Fruit fly (Drosophila melanogaster) whole organism, embryonic: Measurements from ENCODE around the gene UK114.

ENCODE experiments used
- Bdp1 ChIP-seq: fragments of 200-800 bp; sonication (Bioruptor generic); optimal IDR thresholded peaks from 3 replicates; lab custom pipeline; 2016; ENCODE audit warnings: missing biosample characterization, missing genetic modification characterization
- CG10267 ChIP-seq: fragments of 200-800 bp; sonication (Bioruptor generic); optimal IDR thresholded peaks from 2 replicates; lab custom pipeline; 2018; ENCODE audit warnings: missing biosample characterization, mild to moderate bottlenecking, missing genetic modification characterization, moderate library complexity
- CG10654 ChIP-seq: fragments of 200-800 bp; sonication (Bioruptor generic); optimal IDR thresholded peaks from 2 replicates; lab custom pipeline; 2016; ENCODE audit warnings: missing biosample characterization, missing genetic modification characterization
- CG10979 ChIP-seq: fragments of 200-800 bp; sonication (Bioruptor generic); optimal IDR thresholded peaks from 2 replicates; lab custom pipeline; 2018; ENCODE audit warnings: missing biosample characterization, mild to moderate bottlenecking, missing genetic modification characterization, moderate library complexity
- CG11560 ChIP-seq: fragments of 200-800 bp; sonication (Bioruptor generic); IDR thresholded peaks from 3 replicates; pipeline ENCODE4 v1.3.6; 2022; ENCODE audit warnings: missing biosample characterization, missing genetic modification characterization
- CG13424 ChIP-seq: fragments of 200-800 bp; sonication (Bioruptor generic); optimal IDR thresholded peaks from 2 replicates; lab custom pipeline; 2019; ENCODE audit warnings: missing biosample characterization, mild to moderate bottlenecking, missing genetic modification characterization, moderate library complexity
- CG14710 ChIP-seq: fragments of 200-800 bp; sonication (Bioruptor generic); optimal IDR thresholded peaks from 3 replicates; lab custom pipeline; 2019; ENCODE audit warnings: missing biosample characterization, mild to moderate bottlenecking, missing genetic modification characterization, moderate library complexity
- CG15696 ChIP-seq: fragments of 200-800 bp; sonication (Bioruptor generic); optimal IDR thresholded peaks from 2 replicates; lab custom pipeline; 2019; ENCODE audit warnings: missing biosample characterization, mild to moderate bottlenecking, missing genetic modification characterization, moderate library complexity
- CG17361 ChIP-seq: fragments of 200-800 bp; sonication (Bioruptor generic); IDR thresholded peaks from 3 replicates; pipeline ENCODE4 v1.3.6; 2022; ENCODE audit warnings: missing biosample characterization, missing genetic modification characterization
- CG17802 ChIP-seq: fragments of 200-800 bp; sonication (Bioruptor generic); optimal IDR thresholded peaks from 2 replicates; lab custom pipeline; 2018; ENCODE audit warnings: missing biosample characterization, mild to moderate bottlenecking, missing genetic modification characterization, moderate library complexity
- CG17829 ChIP-seq: fragments of 200-800 bp; optimal IDR thresholded peaks from 2 replicates; lab custom pipeline; 2019; ENCODE audit warnings: missing biosample characterization, mild to moderate bottlenecking, missing genetic modification characterization, moderate library complexity
- CG18262 ChIP-seq: fragments of 200-800 bp; optimal IDR thresholded peaks from 3 replicates; lab custom pipeline; 2019; ENCODE audit warnings: missing biosample characterization, mild to moderate bottlenecking, missing genetic modification characterization, moderate library complexity
- CG2712 ChIP-seq: fragments of 200-800 bp; optimal IDR thresholded peaks from 3 replicates; lab custom pipeline; 2019; ENCODE audit warnings: missing biosample characterization, mild to moderate bottlenecking, missing genetic modification characterization, moderate library complexity
- CG31441 ChIP-seq: fragments of 200-800 bp; sonication (Bioruptor generic); IDR thresholded peaks from 2 replicates; pipeline ENCODE4 v1.3.6; 2022; ENCODE audit warnings: missing biosample characterization, missing genetic modification characterization
- CG32772 ChIP-seq: fragments of 200-800 bp; sonication (Bioruptor generic); IDR thresholded peaks from 2 replicates; pipeline ENCODE4 v1.3.6; 2022; ENCODE audit warnings: missing biosample characterization, missing genetic modification characterization
- CG33213 ChIP-seq: fragments of 200-800 bp; sonication (Bioruptor generic); optimal IDR thresholded peaks from 3 replicates; lab custom pipeline; 2016; ENCODE audit warnings: missing biosample characterization, missing genetic modification characterization
- CG3726 ChIP-seq: fragments of 200-800 bp; sonication (Bioruptor generic); IDR thresholded peaks from 3 replicates; pipeline ENCODE4, ENCODE4 v1.3.6; 2022; ENCODE audit warnings: missing biosample characterization, missing genetic modification characterization
- CG8388 ChIP-seq: fragments of 200-800 bp; sonication (Bioruptor generic); optimal IDR thresholded peaks from 2 replicates; lab custom pipeline; 2019; ENCODE audit warnings: missing biosample characterization, mild to moderate bottlenecking, missing genetic modification characterization, moderate library complexity
- CG8924 ChIP-seq: fragments of 200-800 bp; optimal IDR thresholded peaks from 3 replicates; lab custom pipeline; 2019; ENCODE audit warnings: missing biosample characterization, mild to moderate bottlenecking, missing genetic modification characterization, moderate library complexity
- CG9727 ChIP-seq: fragments of 200-800 bp; sonication (Bioruptor generic); optimal IDR thresholded peaks from 3 replicates; lab custom pipeline; 2017; ENCODE audit warnings: missing biosample characterization, mild to moderate bottlenecking, missing genetic modification characterization
- CrebB ChIP-seq: fragments of 200-800 bp; sonication (Bioruptor generic); optimal IDR thresholded peaks from 3 replicates; lab custom pipeline; 2018; ENCODE audit warnings: missing biosample characterization, mild to moderate bottlenecking, missing genetic modification characterization
- D19B ChIP-seq: fragments of 200-800 bp; sonication (Bioruptor generic); optimal IDR thresholded peaks from 2 replicates; lab custom pipeline; 2017; ENCODE audit warnings: missing biosample characterization, mild to moderate bottlenecking, missing genetic modification characterization
- Dek ChIP-seq: fragments of 200-800 bp; sonication (Bioruptor generic); optimal IDR thresholded peaks from 3 replicates; lab custom pipeline; 2019; ENCODE audit warnings: missing biosample characterization, mild to moderate bottlenecking, missing genetic modification characterization, moderate library complexity
- Drgx ChIP-seq: fragments of 200-800 bp; sonication (Bioruptor generic); IDR thresholded peaks from 2 replicates; pipeline ENCODE4 v1.3.6; 2022; ENCODE audit warnings: missing biosample characterization, missing genetic modification characterization
- Ets65A ChIP-seq: fragments of 200-800 bp; sonication (Bioruptor generic); peaks from one replicate; lab custom pipeline; 2016; ENCODE audit warnings: missing biosample characterization, missing genetic modification characterization
- Hmr ChIP-seq: fragments of 200-800 bp; sonication (Bioruptor generic); optimal IDR thresholded peaks from 3 replicates; lab custom pipeline; 2017; ENCODE audit warnings: mild to moderate bottlenecking, missing biosample characterization, missing genetic modification reagents, missing genetic modification characterization
- Hr3 ChIP-seq: fragments of 200-800 bp; sonication (Bioruptor generic); optimal IDR thresholded peaks from 3 replicates; lab custom pipeline; 2016; ENCODE audit warnings: missing biosample characterization, missing genetic modification characterization
- Meics ChIP-seq: fragments of 200-800 bp; sonication (Bioruptor generic); optimal IDR thresholded peaks from 2 replicates; lab custom pipeline; 2017; ENCODE audit warnings: missing biosample characterization, mild to moderate bottlenecking, missing genetic modification characterization
- Vsx1 ChIP-seq: fragments of 200-800 bp; sonication (Bioruptor generic); optimal IDR thresholded peaks from 2 replicates; lab custom pipeline; 2017; ENCODE audit warnings: missing biosample characterization, mild to moderate bottlenecking, missing genetic modification characterization, missing genetic modification reagents
- Xrp1 ChIP-seq: fragments of 200-800 bp; sonication (Bioruptor generic); IDR thresholded peaks from 2 replicates; pipeline ENCODE4 v1.3.6; 2022; ENCODE audit warnings: missing biosample characterization, missing genetic modification characterization
- bab2 ChIP-seq: fragments of 200-800 bp; sonication (Bioruptor generic); optimal IDR thresholded peaks from 2 replicates; lab custom pipeline; 2016; ENCODE audit warnings: missing biosample characterization, missing genetic modification characterization
- dmrt11E ChIP-seq: fragments of 200-800 bp; sonication (Bioruptor generic); optimal IDR thresholded peaks from 3 replicates; lab custom pipeline; 2018; ENCODE audit warnings: missing biosample characterization, mild to moderate bottlenecking, missing genetic modification characterization, moderate library complexity
- fu2 ChIP-seq: fragments of 200-800 bp; sonication (Bioruptor generic); optimal IDR thresholded peaks from 2 replicates; lab custom pipeline; 2016; ENCODE audit warnings: missing biosample characterization, missing genetic modification characterization
- gem ChIP-seq: fragments of 200-800 bp; sonication (Bioruptor generic); optimal IDR thresholded peaks from 2 replicates; lab custom pipeline; 2019; ENCODE audit warnings: missing biosample characterization, mild to moderate bottlenecking, missing genetic modification characterization, moderate library complexity
- hkb ChIP-seq, 2 experiments: fragments of 200-800 bp in 1 of 2; fragments of >200 bp in 1 of 2; sonication (Bioruptor generic) in 1 of 2; IDR thresholded peaks in 1 of 2; optimal IDR thresholded peaks in 1 of 2; 2 replicates each; pipeline versions ENCODE4 v1.3.6 to Lab custom; 2017 to 2022; ENCODE audit warnings: missing biosample characterization in 1 of 2, missing genetic modification characterization in 1 of 2
- ind ChIP-seq: fragments of 200-800 bp; sonication (Bioruptor generic); optimal IDR thresholded peaks from 3 replicates; lab custom pipeline; 2016; ENCODE audit warnings: missing biosample characterization, missing genetic modification characterization
- lola ChIP-seq, 3 experiments: fragments of >200 bp in 2 of 3; fragments of 200-800 bp in 1 of 3; sonication (Bioruptor generic) in 1 of 3; optimal IDR thresholded peaks; 2 replicates each; lab custom pipeline; 2017 to 2019; ENCODE audit warnings: missing biosample characterization in 3 of 3, missing genetic modification characterization in 3 of 3, mild to moderate bottlenecking in 1 of 3, moderate library complexity in 1 of 3
- nmo ChIP-seq: fragments of 200-800 bp; sonication (Bioruptor generic); optimal IDR thresholded peaks from 2 replicates; lab custom pipeline; 2018; ENCODE audit warnings: missing biosample characterization, mild to moderate bottlenecking, missing genetic modification characterization, moderate library complexity
- phol ChIP-seq: fragments of 200-800 bp; sonication (Bioruptor generic); optimal IDR thresholded peaks from 3 replicates; lab custom pipeline; 2018; ENCODE audit warnings: missing biosample characterization, mild to moderate bottlenecking, missing genetic modification characterization, moderate library complexity
- rib ChIP-seq: fragments of 200-800 bp; sonication (Bioruptor generic); IDR thresholded peaks from 2 replicates; pipeline ENCODE4 v1.3.6; 2022; ENCODE audit warnings: missing biosample characterization, missing genetic modification characterization
- row ChIP-seq: fragments of 200-800 bp; sonication (Bioruptor generic); IDR thresholded peaks from 3 replicates; pipeline ENCODE4 v1.3.6; 2022; ENCODE audit warnings: missing biosample characterization, missing genetic modification characterization
- sens ChIP-seq: fragments of 200-800 bp; sonication (Bioruptor generic); peaks from one replicate; lab custom pipeline; 2016; ENCODE audit warnings: missing biosample characterization, missing genetic modification characterization
- seq ChIP-seq: fragments of 200-800 bp; sonication (Bioruptor generic); IDR thresholded peaks from 2 replicates; pipeline ENCODE4 v1.3.6; 2022; ENCODE audit warnings: missing biosample characterization, missing genetic modification characterization
- slp2 ChIP-seq: fragments of 200-800 bp; sonication (Bioruptor generic); optimal IDR thresholded peaks from 2 replicates; lab custom pipeline; 2016; ENCODE audit warnings: missing biosample characterization, missing genetic modification characterization
- ttk ChIP-seq: fragments of 200-800 bp; sonication (Bioruptor generic); IDR thresholded peaks from 2 replicates; pipeline ENCODE4 v2.1.2; 2022; ENCODE audit warnings: missing biosample characterization, missing genetic modification characterization
- vvl ChIP-seq: fragments of 200-800 bp; sonication (Bioruptor generic); IDR thresholded peaks from 2 replicates; pipeline ENCODE4 v1.3.6; 2022; ENCODE audit warnings: missing biosample characterization, missing genetic modification characterization
- wor ChIP-seq: fragments of 200-800 bp; sonication (Bioruptor generic); IDR thresholded peaks from 2 replicates; pipeline ENCODE4 v1.3.6; 2022; ENCODE audit warnings: missing biosample characterization, missing genetic modification characterization
- zf30C ChIP-seq: fragments of 200-800 bp; sonication (Bioruptor generic); optimal IDR thresholded peaks from 3 replicates; lab custom pipeline; 2018; ENCODE audit warnings: missing biosample characterization, mild to moderate bottlenecking, missing genetic modification characterization

The UK114 gene

dm6 chr2L:15314903-15315302 lies 40.0 kb upstream of the UK114 start:
- TF ChIP-seq Hr3 (GFP tag; lab: Kevin White, UChicago) (no peak), CG3726 (GFP tag; lab: Robert Waterston, UW) (no peak), Dek (tag; lab: Kevin White, UChicago) (no peak), CG11560 (tag; lab: Robert Waterston, UW) (no peak), ind (GFP tag; lab: Kevin White, UChicago) (no peak), CG9727 (GFP tag; lab: Kevin White, UChicago) (peak; percentile 27), row (0 out of 3 replicates have a peak, but pooled peaks have one; percentile 13), Vsx1 (GFP tag; lab: Kevin White, UChicago) (no peak), CrebB (tag; lab: Kevin White, UChicago) (no peak), bab2 (GFP tag; lab: Kevin White, UChicago) (no peak), vvl (no peak), Ets65A (no peak), CG33213 (no peak), hkb (optimal IDR thresholded peaks at IDR 0.05; lab: Kevin White, UChicago) (no peak), hkb (GFP tag; IDR thresholded peaks at IDR 0.05; lab: Robert Waterston, UW) (no peak), CG8924 (peak; percentile 7), CG10979 (tag; lab: Kevin White, UChicago) (peak; percentile 39), seq (GFP tag; lab: Robert Waterston, UW) (no peak), fu2 (GFP tag; lab: Kevin White, UChicago) (no peak), Drgx (GFP tag; lab: Robert Waterston, UW) (no peak), CG10267 (peak; percentile 24), Hmr (GFP tag; lab: Kevin White, UChicago) (no peak), Xrp1 (GFP tag; lab: Robert Waterston, UW) (peak; percentile 30; the same call in 1 of the 2 replicates), rib (GFP tag; lab: Robert Waterston, UW) (no peak), nmo (no peak), Meics (GFP tag; lab: Kevin White, UChicago) (no peak), gem (tag; lab: Kevin White, UChicago) (peak; percentile 46), Bdp1 (GFP tag; lab: Kevin White, UChicago) (no peak), phol (tag; lab: Kevin White, UChicago) (peak; percentile 4), dmrt11E (peak; percentile 55), CG32772 (GFP tag; lab: Robert Waterston, UW) (no peak), CG18262 (peak; percentile 51), lola (GFP tag; optimal IDR thresholded peaks at IDR 0.05; lab: Kevin White, UChicago) (peak in 1 of 3 experiments; percentile 44), zf30C (peak; percentile 35), slp2 (GFP tag; lab: Kevin White, UChicago) (no peak), CG13424 (tag; lab: Kevin White, UChicago) (no peak), CG31441 (GFP tag; lab: Robert Waterston, UW) (0 out of 2 replicates have a peak, but pooled peaks have one; percentile 17), D19B (GFP tag; lab: Kevin White, UChicago) (no peak), CG14710 (tag; lab: Kevin White, UChicago) (peak; percentile 9), CG17361 (GFP tag; lab: Robert Waterston, UW) (0 out of 3 replicates have a peak, but pooled peaks have one; percentile 15), CG17829 (tag; lab: Kevin White, UChicago) (peak; percentile 27), CG10654 (GFP tag; lab: Kevin White, UChicago) (no peak), CG15696 (peak; percentile 8), sens (GFP tag; lab: Kevin White, UChicago) (peak; percentile 43), wor (no peak), CG17802 (tag; lab: Kevin White, UChicago) (no peak), ttk (GFP tag; lab: Robert Waterston, UW) (no peak), CG2712 (tag; lab: Kevin White, UChicago) (peak; percentile 45), CG8388 (peak; percentile 40)
